Worm (Caenorhabditis elegans) whole organism, L4/young adult: ENCODE data around the gene moa-1.

Experiments
- W03F9.2 ChIP-seq: fragments of 150-350 bp; optimal IDR thresholded peaks from 2 replicates; lab custom pipeline; 2014; ENCODE audit warnings: missing biosample characterization, missing genetic modification characterization
- dao-5 ChIP-seq: sonication (generic microtip); optimal IDR thresholded peaks from 2 replicates; lab custom pipeline; 2016; ENCODE audit warnings: missing genotype, missing genetic modification characterization, moderate library complexity, missing compliant biosample characterization
- him-1 ChIP-seq: sonication (generic microtip); optimal IDR thresholded peaks from 2 replicates; lab custom pipeline; 2016; ENCODE audit warnings: missing genotype, missing genetic modification reagents, missing genetic modification characterization, missing compliant biosample characterization

DNA sequence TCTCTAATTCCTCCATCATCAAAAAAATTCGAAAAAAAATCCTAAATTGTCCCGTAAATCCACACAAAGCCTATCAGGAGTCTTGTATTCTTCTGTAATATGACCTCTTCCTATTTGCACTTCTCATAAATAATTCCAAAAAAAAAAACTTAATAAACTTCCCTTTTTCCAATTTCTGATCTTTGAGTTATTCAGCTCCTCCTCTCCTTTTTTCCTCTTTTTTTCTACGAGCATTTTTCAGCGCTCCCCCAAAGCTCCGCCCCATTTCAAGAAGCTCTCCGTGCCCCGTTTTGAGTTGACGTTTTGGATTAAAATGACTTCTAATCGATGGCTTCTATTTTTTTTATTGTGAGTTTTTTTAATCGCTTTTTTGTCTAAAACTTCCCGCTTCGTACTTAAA is 27.9 kb upstream of the moa-1 start, which contains the start of gene lgc-42:
- TF ChIP-seq him-1 (tag; lab: Kevin White, UChicago) (no peak), W03F9.2 (tag; lab: Kevin White, UChicago) (no peak), dao-5 (tag; lab: Kevin White, UChicago) (no peak)
